Fruit fly (Drosophila melanogaster): ENCODE measurements around the gene crn.

crn gene

dm6 chrX:2295435-2296229 lies 45.8 kb upstream of the crn start, which contains the start of gene Raf:
TSS of gene Raf (plus strand) at chrX:2295466.
- peak; percentile 84 for TF ChIP-seq pad (GFP tag; optimal IDR thresholded peaks at IDR 0.05)
- peak; percentile 72 for TF ChIP-seq ovo (GFP tag; optimal IDR thresholded peaks at IDR 0.05)
- TF ChIP-seq Crg-1 (GFP tag; optimal IDR thresholded peaks at IDR 0.05) = peak; percentile 79
- no peak for TF ChIP-seq CG7101 (tag; optimal IDR thresholded peaks at IDR 0.05)
- TF ChIP-seq CG12768 (GFP tag; optimal IDR thresholded peaks at IDR 0.05) = no peak

DNA sequence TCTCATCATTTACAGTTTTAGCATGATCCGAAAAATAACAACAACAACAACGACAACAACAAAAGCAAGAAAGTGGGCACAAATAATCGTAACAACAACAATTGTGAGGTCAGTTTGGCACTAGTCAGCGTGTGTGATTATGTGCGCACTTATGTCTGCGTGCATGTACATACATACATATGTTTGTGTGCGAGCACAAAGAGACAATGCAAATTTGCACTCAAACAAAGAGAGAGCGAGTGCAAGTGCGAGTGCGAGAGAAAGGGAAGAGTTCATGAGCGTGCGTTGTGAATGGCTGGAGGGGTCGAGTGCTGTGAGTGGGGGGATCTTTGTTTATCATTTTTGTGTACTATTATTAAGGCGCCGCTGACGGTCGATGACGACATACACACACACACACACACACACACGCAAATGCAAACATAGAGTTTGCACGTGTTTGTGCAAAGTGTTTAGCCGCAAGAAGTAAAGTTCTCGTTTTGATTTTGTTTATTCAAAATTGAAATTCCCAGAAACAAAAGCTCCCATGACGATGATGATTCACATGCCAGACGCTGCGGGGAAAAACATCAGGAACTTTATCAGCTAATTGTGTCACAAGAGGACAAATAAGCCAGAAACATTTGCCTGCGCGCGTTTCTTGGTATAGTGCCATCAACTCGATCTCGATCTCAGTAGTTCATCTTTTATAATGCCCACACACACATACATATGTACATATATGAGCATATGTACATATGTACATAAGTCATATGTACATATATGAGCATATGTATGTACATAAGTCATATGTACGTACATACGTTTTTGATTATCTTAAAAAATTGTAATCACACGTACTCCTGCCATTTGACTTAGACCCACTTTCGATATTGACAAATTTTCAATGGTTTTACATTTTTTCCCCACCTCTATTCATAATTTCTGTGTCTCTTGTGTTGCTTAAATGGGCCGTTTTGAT lies 45.0 kb upstream of the crn start:
- TF ChIP-seq cic (GFP tag; optimal IDR thresholded peaks at IDR 0.05) (peak; percentile 20), CG7101 (tag; optimal IDR thresholded peaks at IDR 0.05) (peak; percentile 42), bab1 (GFP tag; optimal IDR thresholded peaks at IDR 0.05) (peak; percentile 50), cnc (optimal IDR thresholded peaks at IDR 0.05) (no peak), pad (GFP tag; optimal IDR thresholded peaks at IDR 0.05) (peak; percentile 61), CG33017 (tag; optimal IDR thresholded peaks at IDR 0.05) (no peak), CG14711 (tag; optimal IDR thresholded peaks at IDR 0.05) (peak; percentile 47), Clk (GFP tag; optimal IDR thresholded peaks at IDR 0.05) (no peak), ovo (GFP tag; optimal IDR thresholded peaks at IDR 0.05) (no peak), Mnt (GFP tag; optimal IDR thresholded peaks at IDR 0.05) (peak; percentile 39), kay (GFP tag; ENCODE audit: borderline replicate concordance) (no peak), tj (GFP tag; optimal IDR thresholded peaks at IDR 0.05) (peak; percentile 44)

DNA sequence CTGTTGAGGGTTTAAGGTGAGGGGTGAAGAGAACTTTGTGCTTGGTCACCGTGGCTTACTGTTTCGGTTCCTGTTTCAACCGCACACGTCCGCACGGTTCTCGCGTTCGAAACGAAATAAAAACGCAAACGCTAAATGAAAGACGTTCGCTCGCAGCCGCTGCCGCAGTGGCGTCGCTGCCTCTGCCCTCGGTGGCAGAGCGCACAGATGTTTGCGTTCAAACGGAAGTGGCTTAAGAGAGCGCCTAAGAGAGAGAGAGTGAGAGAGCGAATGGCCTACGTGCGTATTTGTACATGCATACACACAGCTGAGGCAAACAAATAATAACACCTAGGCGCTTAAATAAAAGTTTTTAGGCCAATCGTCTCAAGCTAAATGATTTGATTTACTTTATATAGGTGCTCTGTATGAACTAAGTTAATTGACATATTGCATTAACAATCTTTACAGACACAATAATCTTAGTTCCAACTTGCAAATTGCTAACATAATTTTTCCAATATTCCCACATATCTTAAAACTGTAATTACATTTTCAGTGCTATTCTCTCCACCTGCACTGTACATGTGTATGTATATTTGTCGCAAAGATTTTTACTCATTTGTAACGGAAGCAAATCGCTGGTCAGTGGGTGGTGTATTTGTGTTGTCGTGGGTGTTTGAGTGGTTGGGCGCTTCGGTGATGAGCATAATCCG lies 43.7 kb upstream of the crn start, which contains the start of gene CG2865:
CG2865 (minus strand) TSS at position 118 of the 695 bp plus-strand sequence.
- TF ChIP-seq ovo (GFP tag; optimal IDR thresholded peaks at IDR 0.05) (peak; percentile 94), CG7101 (tag; optimal IDR thresholded peaks at IDR 0.05) (peak; percentile 98), kay (GFP tag; ENCODE audit: borderline replicate concordance) (peak; percentile 95), CG7045 (GFP tag; optimal IDR thresholded peaks at IDR 0.05) (peak; percentile 96), Hr96 (GFP tag; optimal IDR thresholded peaks at IDR 0.05) (peak; percentile 98), CG1620 (GFP tag; optimal IDR thresholded peaks at IDR 0.05) (peak; percentile 89), CG14711 (tag; optimal IDR thresholded peaks at IDR 0.05) (peak; percentile 93), cnc (optimal IDR thresholded peaks at IDR 0.05) (no peak), CG12768 (GFP tag; optimal IDR thresholded peaks at IDR 0.05) (peak; percentile 95), pad (GFP tag; optimal IDR thresholded peaks at IDR 0.05) (peak; percentile 93), CG11617 (GFP tag; optimal IDR thresholded peaks at IDR 0.05) (peak; percentile 97), tj (GFP tag; optimal IDR thresholded peaks at IDR 0.05) (peak; percentile 86), bab1 (GFP tag; optimal IDR thresholded peaks at IDR 0.05) (peak; percentile 99), Crg-1 (GFP tag; optimal IDR thresholded peaks at IDR 0.05) (peak; percentile 93), CG5204 (GFP tag; optimal IDR thresholded peaks at IDR 0.05) (peak; percentile 95), toe (GFP tag; optimal IDR thresholded peaks at IDR 0.05) (peak; percentile 90), CG33017 (tag; optimal IDR thresholded peaks at IDR 0.05) (peak; percentile 95), Clk (GFP tag; optimal IDR thresholded peaks at IDR 0.05) (peak; percentile 81), cic (GFP tag; optimal IDR thresholded peaks at IDR 0.05) (peak; percentile 85), Mnt (GFP tag; optimal IDR thresholded peaks at IDR 0.05) (peak; percentile 92)

DNA sequence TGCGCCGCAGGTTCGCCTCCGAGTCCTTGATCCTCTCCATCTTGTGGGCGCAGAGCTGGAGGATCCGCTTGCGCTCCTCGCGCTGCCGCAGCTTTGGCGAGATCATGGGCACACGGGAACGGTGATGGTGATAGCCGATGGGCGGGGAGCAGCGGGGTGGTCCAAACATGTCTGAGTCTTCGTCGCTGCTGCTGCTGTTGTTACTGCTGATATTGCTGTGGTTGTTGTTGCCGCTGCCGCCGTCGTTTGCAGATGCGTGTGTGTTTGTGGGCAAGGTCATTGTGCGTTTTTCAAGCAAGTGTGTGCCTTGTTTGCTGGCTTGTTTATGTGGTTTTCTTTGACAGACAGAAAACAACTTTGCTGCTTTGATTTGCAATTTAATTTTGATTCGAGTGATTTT lies 42.6 kb upstream of the crn start:
- no peak for TF ChIP-seq CG7101 (tag; optimal IDR thresholded peaks at IDR 0.05)
- TF ChIP-seq tj (GFP tag; optimal IDR thresholded peaks at IDR 0.05) = no peak
- TF ChIP-seq CG33017 (tag; optimal IDR thresholded peaks at IDR 0.05) = no peak
- no peak for TF ChIP-seq Mnt (GFP tag; optimal IDR thresholded peaks at IDR 0.05)
- no peak for TF ChIP-seq Hr96 (GFP tag; optimal IDR thresholded peaks at IDR 0.05)

- no peak for TF ChIP-seq CG33017 (tag; optimal IDR thresholded peaks at IDR 0.05)
- no peak for TF ChIP-seq cnc (optimal IDR thresholded peaks at IDR 0.05)
- TF ChIP-seq Mnt (GFP tag; optimal IDR thresholded peaks at IDR 0.05) = no peak
- TF ChIP-seq kay (GFP tag; ENCODE audit: borderline replicate concordance) = no peak
- no peak for TF ChIP-seq Clk (GFP tag; optimal IDR thresholded peaks at IDR 0.05)
- TF ChIP-seq tj (GFP tag; optimal IDR thresholded peaks at IDR 0.05) = no peak
- TF ChIP-seq CG5204 (GFP tag; optimal IDR thresholded peaks at IDR 0.05) = no peak
- no peak for TF ChIP-seq ovo (GFP tag; optimal IDR thresholded peaks at IDR 0.05)
- no peak for TF ChIP-seq CG1620 (GFP tag; optimal IDR thresholded peaks at IDR 0.05)
- no peak for TF ChIP-seq CG7101 (tag; optimal IDR thresholded peaks at IDR 0.05)
- TF ChIP-seq pad (GFP tag; optimal IDR thresholded peaks at IDR 0.05) = no peak
These were observed 41.2 kb upstream of the crn start for dm6 chrX:2291023-2291422.

Measured in whole organism, adult.